Worm (Caenorhabditis elegans): ENCODE measurements around the gene kin-19.

DNA sequence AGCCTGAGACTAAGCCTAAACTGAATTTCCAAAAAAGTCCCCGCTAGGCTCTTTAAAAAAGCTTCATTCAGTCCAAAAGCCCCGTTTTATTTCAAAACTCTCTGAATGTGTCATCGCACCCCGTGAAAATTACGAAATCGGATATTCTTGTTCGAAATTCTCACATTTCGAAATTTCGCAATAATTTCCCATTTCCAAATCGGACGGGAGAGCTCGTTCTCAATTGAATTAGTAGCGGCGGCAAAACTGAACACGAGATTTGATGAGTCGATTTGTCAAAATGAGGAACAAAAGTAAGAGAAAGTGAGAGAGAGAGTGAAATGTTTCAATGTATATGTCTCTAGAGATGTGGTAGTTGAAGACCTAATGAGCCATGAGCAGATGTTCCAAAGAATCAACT is 51.5 kb downstream of the kin-19 start:
- TF ChIP-seq ceh-6 (GFP tag; optimal IDR thresholded peaks at IDR 0.05) (no peak), pat-9 (tag; optimal IDR thresholded peaks at IDR 0.05) (no peak), elt-2 (tag; optimal IDR thresholded peaks at IDR 0.05) (no peak)

Data from whole organism, late embryonic.